Fruit fly (Drosophila melanogaster): ENCODE measurements around the gene Trs23.

Trs23 gene

dm6 chr2L:8685668-8686306 is at the start of gene Trs23, which contains the start of gene PrBP:
TSS of gene Trs23 (plus strand) at chr2L:8686231.
TSS of gene PrBP (minus strand) at chr2L:8685955.
- TF ChIP-seq CG17801 (GFP tag; optimal IDR thresholded peaks at IDR 0.05; ENCODE audit: partially characterized antibody), result no peak

- TF ChIP-seq CG17801 (GFP tag; optimal IDR thresholded peaks at IDR 0.05; ENCODE audit: partially characterized antibody), result no peak
Measured at dm6 chr2L:8659549-8659948, 26.5 kb upstream of the Trs23 start.

- no peak for TF ChIP-seq CG17801 (GFP tag; optimal IDR thresholded peaks at IDR 0.05; ENCODE audit: partially characterized antibody)
Measured at dm6 chr2L:8672278-8672748, 13.7 kb upstream of the Trs23 start, which contains the start of gene Glt. TSS of gene Glt (plus strand) at chr2L:8672698.

dm6 chr2L:8678955-8679354 is 7.1 kb upstream of the Trs23 start:
- TF ChIP-seq CG17801 (GFP tag; optimal IDR thresholded peaks at IDR 0.05; ENCODE audit: partially characterized antibody), result no peak

dm6 chr2L:8679712-8680111 is 6.3 kb upstream of the Trs23 start, which contains the start of gene CG9287:
TSS of gene CG9287 (minus strand) at chr2L:8679812.
- no peak for TF ChIP-seq CG17801 (GFP tag; optimal IDR thresholded peaks at IDR 0.05; ENCODE audit: partially characterized antibody)

- no peak for TF ChIP-seq CG17801 (GFP tag; optimal IDR thresholded peaks at IDR 0.05; ENCODE audit: partially characterized antibody)
Measured at dm6 chr2L:8683261-8684042, 2.6 kb upstream of the Trs23 start.

- no peak for TF ChIP-seq CG17801 (GFP tag; optimal IDR thresholded peaks at IDR 0.05; ENCODE audit: partially characterized antibody)
Measured at dm6 chr2L:8684276-8684675, 1.8 kb upstream of the Trs23 start, which contains the start of gene CG9289. TSS of gene CG9289 (minus strand) at chr2L:8684376.

dm6 chr2L:8689853-8690252 is 3.8 kb downstream of the Trs23 start:
- TF ChIP-seq CG17801 (GFP tag; optimal IDR thresholded peaks at IDR 0.05; ENCODE audit: partially characterized antibody), result no peak

dm6 chr2L:8690382-8690781 is 4.4 kb downstream of the Trs23 start:
- no peak for TF ChIP-seq CG17801 (GFP tag; optimal IDR thresholded peaks at IDR 0.05; ENCODE audit: partially characterized antibody)

- TF ChIP-seq CG17801 (GFP tag; optimal IDR thresholded peaks at IDR 0.05; ENCODE audit: partially characterized antibody), result no peak
Measured at dm6 chr2L:8690913-8691291, 4.9 kb downstream of the Trs23 start.

dm6 chr2L:8691292-8691975 is 5.4 kb downstream of the Trs23 start:
- peak; percentile 87 for TF ChIP-seq CG17801 (GFP tag; optimal IDR thresholded peaks at IDR 0.05; ENCODE audit: partially characterized antibody)

dm6 chr2L:8692426-8693180 is 6.6 kb downstream of the Trs23 start:
- TF ChIP-seq CG17801 (GFP tag; optimal IDR thresholded peaks at IDR 0.05; ENCODE audit: partially characterized antibody), result peak; percentile 15

- peak; percentile 63 for TF ChIP-seq CG17801 (GFP tag; optimal IDR thresholded peaks at IDR 0.05; ENCODE audit: partially characterized antibody)
Measured at dm6 chr2L:8694250-8694704, 8.2 kb downstream of the Trs23 start.

- TF ChIP-seq CG17801 (GFP tag; optimal IDR thresholded peaks at IDR 0.05; ENCODE audit: partially characterized antibody), result no peak
Measured at dm6 chr2L:8697915-8698627, 12.0 kb downstream of the Trs23 start.
